Fruit fly (Drosophila melanogaster): ENCODE measurements around the gene CG13685.

CG13685 gene

DNA sequence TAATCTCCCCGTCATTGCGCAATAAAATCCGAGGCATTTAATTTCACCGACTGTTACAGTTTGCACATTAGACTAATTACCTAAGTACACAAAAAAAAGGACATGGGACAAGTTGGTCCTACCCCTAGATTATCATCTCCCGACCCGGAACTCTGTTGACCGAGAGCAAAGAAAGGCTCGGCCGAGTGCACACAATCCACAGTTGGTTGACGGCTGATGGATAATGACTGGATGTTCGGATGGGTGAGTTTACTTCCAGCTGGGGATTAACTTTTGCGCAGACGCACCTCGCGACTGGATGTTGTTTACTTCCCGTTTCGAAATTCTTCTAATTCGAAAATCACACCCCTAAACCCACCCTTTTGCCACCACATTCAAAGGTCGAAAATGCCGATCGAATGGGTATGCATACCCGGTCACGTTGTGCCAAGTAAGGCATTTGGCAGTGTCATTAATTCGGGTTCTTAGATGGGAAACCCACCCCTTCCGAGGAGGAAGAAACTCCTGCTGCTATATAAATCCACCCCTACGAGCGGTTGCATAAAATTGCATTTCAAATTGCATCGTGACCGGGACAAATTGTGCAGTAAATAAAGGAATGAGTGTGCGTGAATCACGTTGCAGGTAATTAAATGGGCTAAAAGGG, 32.7 kb upstream of the CG13685 start (continued):
- TF ChIP-seq insv (GFP tag; optimal IDR thresholded peaks at IDR 0.05) (peak in 1 of 2 experiments; percentile 63), Vsx1 (GFP tag; optimal IDR thresholded peaks at IDR 0.05) (no peak), CG11247 (GFP tag; IDR thresholded peaks at IDR 0.05) (no peak), klu (GFP tag; IDR thresholded peaks at IDR 0.05) (no peak)

DNA sequence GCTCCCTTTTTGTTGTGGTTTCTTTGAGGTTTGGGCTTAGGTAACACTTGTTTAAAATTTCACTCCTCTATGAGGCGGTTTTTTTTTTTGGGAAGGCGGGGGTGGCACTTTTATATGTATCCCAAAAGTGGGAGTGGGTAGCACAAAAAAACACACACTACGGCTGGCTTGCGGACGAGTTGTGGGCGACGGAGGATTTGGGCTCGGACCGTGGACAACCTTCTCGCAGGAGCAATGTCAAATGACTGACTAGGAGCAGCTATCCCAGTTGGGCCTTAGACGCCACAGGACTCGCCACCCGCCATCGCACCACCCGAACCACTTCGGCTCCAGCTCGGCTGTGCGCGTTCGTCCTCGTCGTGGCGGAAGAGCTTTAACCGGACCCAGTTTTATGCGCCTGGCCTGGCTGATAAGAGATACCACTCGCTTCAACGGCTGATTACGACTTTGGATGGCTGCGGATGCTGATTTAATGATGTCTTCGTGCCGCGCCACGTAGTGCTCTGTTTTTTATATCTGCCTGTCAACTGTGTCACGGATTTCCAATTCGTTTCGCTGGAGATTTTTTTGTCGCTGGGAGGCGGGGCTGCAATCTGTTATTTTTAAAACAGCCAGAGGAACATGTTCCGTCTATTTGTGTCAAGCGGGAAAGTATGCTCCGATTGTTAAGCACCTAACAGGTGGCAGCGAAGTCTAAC, 29.1 kb upstream of the CG13685 start, which contains the start of gene Ank2:
TSS of gene Ank2 (minus strand) at position 533 of the 698 bp plus-strand sequence.
- TF ChIP-seq Deaf1 (tag; optimal IDR thresholded peaks at IDR 0.05) = peak; percentile 97
- no peak for TF ChIP-seq Sry-β (GFP tag; optimal IDR thresholded peaks at IDR 0.05)
- TF ChIP-seq CG3726 (GFP tag; IDR thresholded peaks at IDR 0.05) = 0 out of 3 replicates have a peak, but pooled peaks have one; percentile 47
- peak; percentile 48 for TF ChIP-seq CG30431 (GFP tag; optimal IDR thresholded peaks at IDR 0.05)
- TF ChIP-seq abd-A (tag; optimal IDR thresholded peaks at IDR 0.05) = peak; percentile 94
- no peak for TF ChIP-seq Fer3 (tag; optimal IDR thresholded peaks at IDR 0.05)
- no peak for TF ChIP-seq CG10462 (GFP tag; optimal IDR thresholded peaks at IDR 0.05)
- peak; percentile 52 for TF ChIP-seq NfI (GFP tag; optimal IDR thresholded peaks at IDR 0.05)
- TF ChIP-seq CG11456 (GFP tag; IDR thresholded peaks at IDR 0.05) = peak; percentile 47; the same call in 1 of the 3 replicates
- peak; percentile 91 for TF ChIP-seq CG13894 (tag; optimal IDR thresholded peaks at IDR 0.05)
- no peak for TF ChIP-seq Mrtf (GFP tag; IDR thresholded peaks at IDR 0.05)
- TF ChIP-seq CG11247 (GFP tag; IDR thresholded peaks at IDR 0.05) = no peak
- TF ChIP-seq CG11093 (GFP tag; IDR thresholded peaks at IDR 0.05) = no peak
- TF ChIP-seq CG15696 (tag; optimal IDR thresholded peaks at IDR 0.05) = no peak
- TF ChIP-seq sug (tag; optimal IDR thresholded peaks at IDR 0.05) = no peak
- TF ChIP-seq sens-2 (GFP tag; IDR thresholded peaks at IDR 0.05) = 0 out of 2 replicates have a peak, but pooled peaks have one; percentile 44
- TF ChIP-seq z (GFP tag; IDR thresholded peaks at IDR 0.05) = no peak
- peak; percentile 62 for TF ChIP-seq Med (GFP tag)
- no peak for TF ChIP-seq CG7963 (GFP tag; IDR thresholded peaks at IDR 0.05; ENCODE audit: partially characterized antibody)
- TF ChIP-seq klu (GFP tag; IDR thresholded peaks at IDR 0.05) = no peak
- 0 out of 4 replicates have a peak, but pooled peaks have one; percentile 22 for TF ChIP-seq chinmo (GFP tag; IDR thresholded peaks at IDR 0.05; ENCODE audit: partially characterized antibody)
- TF ChIP-seq scrt (GFP tag; optimal IDR thresholded peaks at IDR 0.05) = no peak
- peak; percentile 8 for TF ChIP-seq grn (GFP tag; optimal IDR thresholded peaks at IDR 0.05)
- TF ChIP-seq row (GFP tag; IDR thresholded peaks at IDR 0.05) = no peak
- peak in 1 of 2 experiments; percentile 18 for TF ChIP-seq chif (GFP tag; optimal IDR thresholded peaks at IDR 0.05)
- no peak for TF ChIP-seq CG6854 (GFP tag; optimal IDR thresholded peaks at IDR 0.05)
- no peak for TF ChIP-seq MESR4 (GFP tag; optimal IDR thresholded peaks at IDR 0.05)
- TF ChIP-seq mam (GFP tag; optimal IDR thresholded peaks at IDR 0.05) = peak; percentile 55
- TF ChIP-seq CG16779 (GFP tag; IDR thresholded peaks at IDR 0.05) = peak; percentile 29; the same call in 1 of the 2 replicates
- no peak for TF ChIP-seq NC2α (GFP tag; optimal IDR thresholded peaks at IDR 0.05)
- TF ChIP-seq gcm2 (GFP tag; optimal IDR thresholded peaks at IDR 0.05) = no peak
- TF ChIP-seq CG1647 (GFP tag; optimal IDR thresholded peaks at IDR 0.05) = peak; percentile 53
- TF ChIP-seq Ets65A (GFP tag) = peak; percentile 55
- no peak for TF ChIP-seq CG9797 (GFP tag; optimal IDR thresholded peaks at IDR 0.05)
- 0 out of 2 replicates have a peak, but pooled peaks have one; percentile 13 for TF ChIP-seq slbo (GFP tag; IDR thresholded peaks at IDR 0.05)
- no peak for TF ChIP-seq cg (GFP tag; optimal IDR thresholded peaks at IDR 0.05)
